Worm (Caenorhabditis elegans): Measurements from ENCODE around the gene F55C9.3.

The F55C9.3 gene

ce11 chrV:19308137-19308536 is 20.2 kb upstream of the F55C9.3 start:
- no peak for TF ChIP-seq npax-4 (tag; optimal IDR thresholded peaks at IDR 0.05)
- no peak for TF ChIP-seq ceh-22 (tag; optimal IDR thresholded peaks at IDR 0.05)
- TF ChIP-seq ceh-24 (tag; optimal IDR thresholded peaks at IDR 0.05) = no peak
- TF ChIP-seq pqm-1 (tag; optimal IDR thresholded peaks at IDR 0.05) = no peak
- TF ChIP-seq mec-3 (tag; optimal IDR thresholded peaks at IDR 0.05; ENCODE audit: borderline replicate concordance) = no peak
- no peak for TF ChIP-seq ama-1 (optimal IDR thresholded peaks at IDR 0.05)
- no peak for TF ChIP-seq eyg-1 (tag; optimal IDR thresholded peaks at IDR 0.05)
- no peak for TF ChIP-seq tbx-2 (tag; optimal IDR thresholded peaks at IDR 0.05)
- no peak for TF ChIP-seq rnt-1 (tag; optimal IDR thresholded peaks at IDR 0.05)
- no peak for TF ChIP-seq ceh-48 (tag; optimal IDR thresholded peaks at IDR 0.05)
- no peak for TF ChIP-seq F13H6.1 (tag; optimal IDR thresholded peaks at IDR 0.05)
- TF ChIP-seq syd-9 (tag; optimal IDR thresholded peaks at IDR 0.05) = no peak
- TF ChIP-seq unc-55 (GFP tag; optimal IDR thresholded peaks at IDR 0.05) = no peak
- no peak for TF ChIP-seq ceh-31 (tag; optimal IDR thresholded peaks at IDR 0.05)
- TF ChIP-seq elt-4 (tag; optimal IDR thresholded peaks at IDR 0.05) = no peak
- no peak for TF ChIP-seq ceh-6 (GFP tag; optimal IDR thresholded peaks at IDR 0.05)

ce11 chrV:19306906-19307305 is 18.9 kb upstream of the F55C9.3 start, which contains the start of gene F55C9.15:
Gene F55C9.15, minus strand, starts transcription at chrV:19307006.
- TF ChIP-seq unc-86 (tag; optimal IDR thresholded peaks at IDR 0.05) (no peak), Y22D7AL.16 (tag; optimal IDR thresholded peaks at IDR 0.05) (no peak)

DNA sequence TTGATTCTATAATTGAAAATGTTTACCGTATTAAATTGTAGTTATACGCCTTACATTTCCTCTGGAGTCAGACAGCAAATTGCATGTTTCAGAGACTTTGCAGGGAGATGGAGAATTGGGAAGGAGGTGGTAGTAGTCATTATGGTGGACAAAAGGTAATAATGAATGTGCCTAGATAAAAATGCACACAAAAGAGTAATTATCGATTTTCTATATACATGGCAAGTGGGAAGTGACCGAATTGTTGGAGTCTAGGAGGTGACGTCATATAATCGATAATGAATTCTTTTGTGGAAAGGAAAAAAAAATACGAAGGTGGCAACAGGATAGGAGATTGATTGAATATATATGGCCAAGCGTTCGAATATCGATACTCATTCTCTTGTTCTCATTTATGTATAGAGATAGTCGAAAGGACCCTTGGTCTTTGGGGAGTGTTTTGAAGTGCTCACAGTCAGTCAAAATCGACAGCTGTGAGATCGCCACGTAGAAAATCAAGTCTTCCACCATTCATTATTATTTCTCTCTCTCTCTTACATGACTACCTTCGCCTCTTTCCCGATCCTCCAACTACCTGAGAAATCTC is 15.7 kb upstream of the F55C9.3 start, which contains the start of the genes fbxb-63 and fbxb-61:
TSS of gene fbxb-63 (minus strand) at position 142 of the 586 bp plus-strand sequence.
TSS of gene fbxb-61 (plus strand) at position 536 of the 586 bp plus-strand sequence.
- TF ChIP-seq pha-2 (tag; optimal IDR thresholded peaks at IDR 0.05) (no peak), ttx-3 (tag; optimal IDR thresholded peaks at IDR 0.05) (no peak), unc-42 (tag; optimal IDR thresholded peaks at IDR 0.05) (no peak), dve-1 (tag; optimal IDR thresholded peaks at IDR 0.05) (no peak), odd-2 (tag; optimal IDR thresholded peaks at IDR 0.05) (no peak), fkh-6 (tag; optimal IDR thresholded peaks at IDR 0.05) (no peak), ref-2 (tag; optimal IDR thresholded peaks at IDR 0.05) (no peak), elt-2 (tag; optimal IDR thresholded peaks at IDR 0.05) (no peak), eyg-1 (tag; optimal IDR thresholded peaks at IDR 0.05) (no peak), C38D4.7 (GFP tag; optimal IDR thresholded peaks at IDR 0.05) (no peak), lim-6 (tag; optimal IDR thresholded peaks at IDR 0.05) (no peak), ceh-48 (tag; optimal IDR thresholded peaks at IDR 0.05) (no peak), ceh-14 (tag; optimal IDR thresholded peaks at IDR 0.05) (no peak), K09A11.1 (tag; optimal IDR thresholded peaks at IDR 0.05; ENCODE audit: insufficient read depth) (no peak)

- TF ChIP-seq ceh-6 (GFP tag; optimal IDR thresholded peaks at IDR 0.05) (no peak), gmeb-2 (tag; optimal IDR thresholded peaks at IDR 0.05) (no peak), rnt-1 (tag; optimal IDR thresholded peaks at IDR 0.05) (no peak), ets-4 (tag; optimal IDR thresholded peaks at IDR 0.05) (no peak), hlh-6 (tag; optimal IDR thresholded peaks at IDR 0.05) (no peak), tbx-2 (tag; optimal IDR thresholded peaks at IDR 0.05) (no peak), lim-6 (tag; optimal IDR thresholded peaks at IDR 0.05) (no peak), hlh-15 (tag; optimal IDR thresholded peaks at IDR 0.05) (no peak), unc-55 (GFP tag; optimal IDR thresholded peaks at IDR 0.05) (no peak), ceh-14 (tag; optimal IDR thresholded peaks at IDR 0.05) (no peak), pag-3 (tag; optimal IDR thresholded peaks at IDR 0.05; ENCODE audit: borderline replicate concordance) (no peak), odd-2 (tag; optimal IDR thresholded peaks at IDR 0.05) (no peak), fkh-6 (tag; optimal IDR thresholded peaks at IDR 0.05) (no peak), fax-1 (tag; optimal IDR thresholded peaks at IDR 0.05) (no peak), ceh-9 (tag; optimal IDR thresholded peaks at IDR 0.05) (no peak), ahr-1 (tag; optimal IDR thresholded peaks at IDR 0.05) (no peak)
Observed at ce11 chrV:19301934-19302333, 14.0 kb upstream of the F55C9.3 start, which contains the start of gene fbxb-62. Gene fbxb-62, minus strand, starts transcription at chrV:19302034.
